Fruit fly (Drosophila melanogaster): ENCODE measurements around the gene CG7840.
A peak's percentile ranks its signal among the peaks of the same experiment; 100 is the strongest.

The CG7840 gene

dm6 chr2L:8276287-8276686 is 29.1 kb upstream of the CG7840 start (continued):
- TF ChIP-seq exex (tag; optimal IDR thresholded peaks at IDR 0.05) (no peak), CG11093 (GFP tag; IDR thresholded peaks at IDR 0.05) (no peak), Nf-YA (GFP tag; IDR thresholded peaks at IDR 0.05) (no peak), Chrac-16 (GFP tag; optimal IDR thresholded peaks at IDR 0.05) (no peak), TFAM (GFP tag; optimal IDR thresholded peaks at IDR 0.05) (no peak), NC2β (GFP tag; optimal IDR thresholded peaks at IDR 0.05) (no peak), CG10462 (GFP tag; optimal IDR thresholded peaks at IDR 0.05) (no peak), Myb (GFP tag; optimal IDR thresholded peaks at IDR 0.05) (no peak), NK7.1 (GFP tag; optimal IDR thresholded peaks at IDR 0.05) (no peak), pzg (GFP tag; optimal IDR thresholded peaks at IDR 0.05) (no peak), sim (GFP tag; IDR thresholded peaks at IDR 0.05) (no peak), CG3995 (GFP tag; optimal IDR thresholded peaks at IDR 0.05) (no peak), sna (GFP tag; IDR thresholded peaks at IDR 0.05; ENCODE audit: partially characterized antibody) (no peak), odd (GFP tag; optimal IDR thresholded peaks at IDR 0.05) (peak; percentile 32), Ssrp (tag; optimal IDR thresholded peaks at IDR 0.05) (no peak), Fer2 (tag; optimal IDR thresholded peaks at IDR 0.05) (no peak), fru (optimal IDR thresholded peaks at IDR 0.05) (no peak), vnd (GFP tag; IDR thresholded peaks at IDR 0.05; ENCODE audit: partially characterized antibody) (no peak), bsh (GFP tag; optimal IDR thresholded peaks at IDR 0.05) (no peak), Scr (GFP tag; IDR thresholded peaks at IDR 0.05; ENCODE audit: partially characterized antibody) (no peak), pum (GFP tag; optimal IDR thresholded peaks at IDR 0.05) (no peak), Kr (GFP tag; optimal IDR thresholded peaks at IDR 0.05) (peak; percentile 86), gro (GFP tag; optimal IDR thresholded peaks at IDR 0.05) (no peak), pho (GFP tag; optimal IDR thresholded peaks at IDR 0.05) (no peak), Atf-2 (GFP tag; optimal IDR thresholded peaks at IDR 0.05) (no peak), zfh1 (GFP tag; IDR thresholded peaks at IDR 0.05) (no peak; the same call in 2 of the 3 replicates), CG2875 (GFP tag; optimal IDR thresholded peaks at IDR 0.05) (no peak), CG17361 (GFP tag; IDR thresholded peaks at IDR 0.05) (no peak), H2.0 (GFP tag; IDR thresholded peaks at IDR 0.05) (no peak), CG32767 (GFP tag; IDR thresholded peaks at IDR 0.05) (no peak), amos (GFP tag; IDR thresholded peaks at IDR 0.05; ENCODE audit: partially characterized antibody) (no peak), crp (GFP tag; optimal IDR thresholded peaks at IDR 0.05) (no peak), CG31224 (GFP tag; IDR thresholded peaks at IDR 0.05) (no peak), fd64A (GFP tag; optimal IDR thresholded peaks at IDR 0.05) (no peak), Hand (GFP tag; optimal IDR thresholded peaks at IDR 0.05) (no peak), CG4282 (GFP tag; optimal IDR thresholded peaks at IDR 0.05) (no peak), Lhr (GFP tag; optimal IDR thresholded peaks at IDR 0.05) (no peak), PHDP (tag; optimal IDR thresholded peaks at IDR 0.05) (no peak), jigr1 (GFP tag; IDR thresholded peaks at IDR 0.05) (no peak), z (GFP tag; IDR thresholded peaks at IDR 0.05) (no peak), chm (GFP tag; IDR thresholded peaks at IDR 0.05) (0 out of 2 replicates have a peak, but pooled peaks have one; percentile 45), CG5953 (GFP tag; IDR thresholded peaks at IDR 0.05) (no peak), CG7928 (GFP tag; optimal IDR thresholded peaks at IDR 0.05) (no peak), bab2 (GFP tag; optimal IDR thresholded peaks at IDR 0.05) (no peak), CG18764 (GFP tag; optimal IDR thresholded peaks at IDR 0.05) (no peak), Awh (GFP tag; IDR thresholded peaks at IDR 0.05) (no peak), CG11723 (GFP tag; optimal IDR thresholded peaks at IDR 0.05) (no peak), CHES-1-like (GFP tag; optimal IDR thresholded peaks at IDR 0.05) (no peak), CG11247 (GFP tag; IDR thresholded peaks at IDR 0.05) (no peak), NfI (GFP tag; optimal IDR thresholded peaks at IDR 0.05) (no peak), CG5245 (GFP tag; optimal IDR thresholded peaks at IDR 0.05) (no peak), zf30C (GFP tag; optimal IDR thresholded peaks at IDR 0.05) (no peak), CG12942 (GFP tag; optimal IDR thresholded peaks at IDR 0.05) (no peak)

Data from whole organism, embryonic.